Worm (Caenorhabditis elegans): ENCODE data around the gene ZK355.8.

ZK355.8 gene

ce11 chrII:2955656-2956115, 28.1 kb downstream of the ZK355.8 start, which contains the start of gene irld-48:
Gene irld-48, plus strand, starts transcription at chrII:2956065.
- TF ChIP-seq hmg-4 (GFP tag; optimal IDR thresholded peaks at IDR 0.05) (no peak), aly-1 (tag; optimal IDR thresholded peaks at IDR 0.05) (no peak), B0310.2 (tag; optimal IDR thresholded peaks at IDR 0.05) (no peak), hmbx-1 (tag; optimal IDR thresholded peaks at IDR 0.05) (no peak), pes-1 (GFP tag; IDR thresholded peaks at IDR 0.05) (no peak), flt-1 (GFP tag; IDR thresholded peaks at IDR 0.05) (no peak), tbx-11 (GFP tag; IDR thresholded peaks at IDR 0.05) (no peak), ceh-13 (GFP tag; optimal IDR thresholded peaks at IDR 0.05) (no peak), tra-4 (tag; optimal IDR thresholded peaks at IDR 0.05) (no peak), ets-7 (tag; optimal IDR thresholded peaks at IDR 0.05) (no peak), sea-1 (GFP tag; conservative IDR thresholded peaks at IDR 0.05) (no peak), scrt-1 (GFP tag; IDR thresholded peaks at IDR 0.05) (no peak)

- no peak for TF ChIP-seq ceh-13 (GFP tag; optimal IDR thresholded peaks at IDR 0.05)
- TF ChIP-seq tbx-11 (GFP tag; IDR thresholded peaks at IDR 0.05): no peak
- no peak for TF ChIP-seq F13C5.2 (tag; optimal IDR thresholded peaks at IDR 0.05)
- TF ChIP-seq sea-1 (GFP tag; conservative IDR thresholded peaks at IDR 0.05): no peak
These were observed 30.7 kb downstream of the ZK355.8 start, which contains the start of gene srw-60 for ce11 chrII:2958308-2958707. Gene srw-60, plus strand, starts transcription at chrII:2958608.

ce11 chrII:2962531-2963164, 35.0 kb downstream of the ZK355.8 start:
- no peak for TF ChIP-seq ceh-13 (GFP tag; optimal IDR thresholded peaks at IDR 0.05)
- no peak for TF ChIP-seq aly-1 (tag; optimal IDR thresholded peaks at IDR 0.05)
- no peak for TF ChIP-seq hmg-4 (GFP tag; optimal IDR thresholded peaks at IDR 0.05)
- TF ChIP-seq flt-1 (GFP tag; IDR thresholded peaks at IDR 0.05): no peak
- no peak for TF ChIP-seq F13C5.2 (tag; optimal IDR thresholded peaks at IDR 0.05)
- no peak for TF ChIP-seq scrt-1 (GFP tag; IDR thresholded peaks at IDR 0.05)
- no peak for TF ChIP-seq ets-7 (tag; optimal IDR thresholded peaks at IDR 0.05)
- TF ChIP-seq B0310.2 (tag; optimal IDR thresholded peaks at IDR 0.05): no peak
- no peak for TF ChIP-seq tbx-11 (GFP tag; IDR thresholded peaks at IDR 0.05)
- no peak for TF ChIP-seq hnd-1 (tag; optimal IDR thresholded peaks at IDR 0.05)

- TF ChIP-seq hmg-4 (GFP tag; optimal IDR thresholded peaks at IDR 0.05) (no peak), hnd-1 (tag; optimal IDR thresholded peaks at IDR 0.05) (no peak), ama-1 (optimal IDR thresholded peaks at IDR 0.05) (no peak), F13C5.2 (tag; optimal IDR thresholded peaks at IDR 0.05) (no peak), sea-1 (GFP tag; conservative IDR thresholded peaks at IDR 0.05) (no peak), ceh-36 (tag; optimal IDR thresholded peaks at IDR 0.05) (no peak), ceh-13 (GFP tag; optimal IDR thresholded peaks at IDR 0.05) (no peak), tbx-11 (GFP tag; IDR thresholded peaks at IDR 0.05) (no peak), aly-1 (tag; optimal IDR thresholded peaks at IDR 0.05) (no peak), B0310.2 (tag; optimal IDR thresholded peaks at IDR 0.05) (no peak), pes-1 (GFP tag; IDR thresholded peaks at IDR 0.05) (no peak), tra-4 (tag; optimal IDR thresholded peaks at IDR 0.05) (no peak), scrt-1 (GFP tag; IDR thresholded peaks at IDR 0.05) (no peak), ets-7 (tag; optimal IDR thresholded peaks at IDR 0.05) (no peak), hmbx-1 (tag; optimal IDR thresholded peaks at IDR 0.05) (no peak)
These were observed 36.0 kb downstream of the ZK355.8 start for ce11 chrII:2963619-2964018.

ce11 chrII:2965215-2965998, 37.8 kb downstream of the ZK355.8 start:
- TF ChIP-seq ama-1 (optimal IDR thresholded peaks at IDR 0.05) (no peak), hnd-1 (tag; optimal IDR thresholded peaks at IDR 0.05) (no peak), sea-1 (GFP tag; conservative IDR thresholded peaks at IDR 0.05) (no peak), tbx-37 (GFP tag; conservative IDR thresholded peaks at IDR 0.05) (no peak), tbx-11 (GFP tag; IDR thresholded peaks at IDR 0.05) (no peak), tra-4 (tag; optimal IDR thresholded peaks at IDR 0.05) (no peak), ceh-13 (GFP tag; optimal IDR thresholded peaks at IDR 0.05) (no peak), hmbx-1 (tag; optimal IDR thresholded peaks at IDR 0.05) (no peak), hmg-4 (GFP tag; optimal IDR thresholded peaks at IDR 0.05) (no peak), F13C5.2 (tag; optimal IDR thresholded peaks at IDR 0.05) (no peak), B0310.2 (tag; optimal IDR thresholded peaks at IDR 0.05) (no peak)

ce11 chrII:2966350-2966749, 38.7 kb downstream of the ZK355.8 start:
- TF ChIP-seq scrt-1 (GFP tag; IDR thresholded peaks at IDR 0.05): no peak
- TF ChIP-seq ceh-36 (tag; optimal IDR thresholded peaks at IDR 0.05): no peak
- TF ChIP-seq ets-7 (tag; optimal IDR thresholded peaks at IDR 0.05): no peak

- TF ChIP-seq aly-1 (tag; optimal IDR thresholded peaks at IDR 0.05) (no peak), ama-1 (optimal IDR thresholded peaks at IDR 0.05) (no peak), ceh-36 (tag; optimal IDR thresholded peaks at IDR 0.05) (no peak), ceh-13 (GFP tag; optimal IDR thresholded peaks at IDR 0.05) (no peak), pes-1 (GFP tag; IDR thresholded peaks at IDR 0.05) (no peak), hmg-4 (GFP tag; optimal IDR thresholded peaks at IDR 0.05) (no peak), ets-7 (tag; optimal IDR thresholded peaks at IDR 0.05) (no peak), tra-4 (tag; optimal IDR thresholded peaks at IDR 0.05) (no peak), sea-1 (GFP tag; conservative IDR thresholded peaks at IDR 0.05) (no peak), B0310.2 (tag; optimal IDR thresholded peaks at IDR 0.05) (no peak), hmbx-1 (tag; optimal IDR thresholded peaks at IDR 0.05) (no peak), tbx-37 (GFP tag; conservative IDR thresholded peaks at IDR 0.05) (no peak), flt-1 (GFP tag; IDR thresholded peaks at IDR 0.05) (no peak), scrt-1 (GFP tag; IDR thresholded peaks at IDR 0.05) (no peak), F13C5.2 (tag; optimal IDR thresholded peaks at IDR 0.05) (no peak), hnd-1 (tag; optimal IDR thresholded peaks at IDR 0.05) (no peak), tbx-11 (GFP tag; IDR thresholded peaks at IDR 0.05) (no peak)
These were observed 39.5 kb downstream of the ZK355.8 start for ce11 chrII:2967064-2967463.

Data from whole organism, early embryonic.